Worm (Caenorhabditis elegans) whole organism, early embryonic: Measurements from ENCODE around the gene nhr-88.

Source experiments
- ama-1 ChIP-seq: fragments of 150-350 bp; optimal IDR thresholded peaks from 2 replicates; lab custom pipeline; 2014
- hmg-4 ChIP-seq: fragments of 200-800 bp; sonication (Bioruptor generic); optimal IDR thresholded peaks from 2 replicates; lab custom pipeline; 2018; ENCODE audit warnings: mild to moderate bottlenecking, missing genetic modification characterization, missing compliant biosample characterization

- peak; percentile 9 for TF ChIP-seq hmg-4 (GFP tag; lab: Kevin White, UChicago)
- TF ChIP-seq ama-1 (lab: Kevin White, UChicago): no peak
Observed at ce11 chrII:2973940-2974402, 2.5 kb upstream of the nhr-88 start.
